Worm (Caenorhabditis elegans) whole organism, mixed stage, embryonic: ENCODE results near the gene acl-8.

Experiments used
- M03D4.4 ChIP-seq: sonication (generic microtip); optimal IDR thresholded peaks from 2 replicates; lab custom pipeline; 2017; ENCODE audit warnings: mild to moderate bottlenecking, missing genetic modification characterization, missing compliant biosample characterization
- bed-3 ChIP-seq: fragments of 200-800 bp; sonication (Bioruptor generic); optimal IDR thresholded peaks from 3 replicates; lab custom pipeline; 2018; ENCODE audit warnings: mild to moderate bottlenecking, missing genetic modification characterization, moderate library complexity, missing compliant biosample characterization
- blmp-1 ChIP-seq: fragments of 150-350 bp; optimal IDR thresholded peaks from 2 replicates; lab custom pipeline; 2014; ENCODE audit warnings: missing biosample characterization, missing genetic modification characterization
- ceh-39 ChIP-seq: fragments of 150-350 bp; optimal IDR thresholded peaks from 2 replicates; lab custom pipeline; 2014; ENCODE audit warnings: missing biosample characterization, missing genetic modification characterization
- ceh-43 ChIP-seq: fragments of 200-800 bp; sonication (Bioruptor generic); optimal IDR thresholded peaks from 2 replicates; lab custom pipeline; 2018; ENCODE audit warnings: mild to moderate bottlenecking, missing genetic modification characterization, moderate library complexity, missing compliant biosample characterization
- ceh-83 ChIP-seq: fragments of 200-800 bp; sonication (Bioruptor generic); optimal IDR thresholded peaks from 2 replicates; lab custom pipeline; 2018; ENCODE audit warnings: mild to moderate bottlenecking, missing genetic modification characterization, missing compliant biosample characterization
- ces-1 ChIP-seq: fragments of 150-350 bp; optimal IDR thresholded peaks from 2 replicates; lab custom pipeline; 2014; ENCODE audit warnings: missing biosample characterization, missing genetic modification reagents, missing genetic modification characterization
- cnd-1 ChIP-seq: fragments of 200-800 bp; sonication (Bioruptor generic); optimal IDR thresholded peaks from 2 replicates; lab custom pipeline; 2018; ENCODE audit warnings: mild to moderate bottlenecking, missing genetic modification characterization, missing compliant biosample characterization
- elt-1 ChIP-seq: sonication (generic microtip); optimal IDR thresholded peaks from 2 replicates; lab custom pipeline; 2017; ENCODE audit warnings: missing genetic modification characterization, mild to moderate bottlenecking, missing compliant biosample characterization, antibody characterized with exemption, moderate library complexity, borderline replicate concordance; ENCODE audit not compliant: insufficient read depth
- elt-3 ChIP-seq: fragments of 150-350 bp; optimal IDR thresholded peaks from 2 replicates; lab custom pipeline; 2014; ENCODE audit warnings: missing biosample characterization, missing genetic modification characterization
- flh-1 ChIP-seq: fragments of 200-800 bp; sonication (Bioruptor generic); optimal IDR thresholded peaks from 2 replicates; lab custom pipeline; 2018; ENCODE audit warnings: mild to moderate bottlenecking, missing genetic modification characterization, moderate library complexity, missing compliant biosample characterization
- ham-2 ChIP-seq: fragments of 200-800 bp; sonication (Bioruptor generic); optimal IDR thresholded peaks from 2 replicates; lab custom pipeline; 2018; ENCODE audit warnings: mild to moderate bottlenecking, missing genetic modification characterization, missing compliant biosample characterization
- hlh-1 ChIP-seq: fragments of 150-350 bp; optimal IDR thresholded peaks from 2 replicates; lab custom pipeline; 2014; ENCODE audit warnings: missing biosample characterization, missing genetic modification reagents, missing genetic modification characterization
- lin-13 ChIP-seq: fragments of 150-350 bp; optimal IDR thresholded peaks from 2 replicates; lab custom pipeline; 2014; ENCODE audit warnings: missing biosample characterization, missing genetic modification characterization
- lin-32 ChIP-seq: fragments of 200-800 bp; sonication (Bioruptor generic); optimal IDR thresholded peaks from 2 replicates; lab custom pipeline; 2018; ENCODE audit warnings: mild to moderate bottlenecking, missing genetic modification characterization, missing compliant biosample characterization
- lsy-2 ChIP-seq: fragments of 150-350 bp; optimal IDR thresholded peaks from 2 replicates; lab custom pipeline; 2014; ENCODE audit warnings: missing biosample characterization, missing genetic modification characterization
- mab-5 ChIP-seq: fragments of 150-350 bp; optimal IDR thresholded peaks from 2 replicates; lab custom pipeline; 2014; ENCODE audit warnings: missing biosample characterization, missing genetic modification characterization
- mep-1 ChIP-seq: fragments of 150-350 bp; optimal IDR thresholded peaks from 2 replicates; lab custom pipeline; 2017; ENCODE audit warnings: missing biosample characterization, missing genetic modification reagents, missing genetic modification characterization, inconsistent platforms
- mls-2 ChIP-seq: sonication (generic microtip); optimal IDR thresholded peaks from 2 replicates; lab custom pipeline; 2016; ENCODE audit warnings: mild to moderate bottlenecking, missing genetic modification characterization, moderate library complexity, missing compliant biosample characterization
- nhr-12 ChIP-seq: fragments of 150-350 bp; optimal IDR thresholded peaks from 2 replicates; lab custom pipeline; 2014; ENCODE audit warnings: missing biosample characterization, missing genetic modification characterization
- nhr-2 ChIP-seq: fragments of 150-350 bp; optimal IDR thresholded peaks from 2 replicates; lab custom pipeline; 2014; ENCODE audit warnings: missing biosample characterization, missing genetic modification characterization
- nhr-237 ChIP-seq: fragments of 150-350 bp; optimal IDR thresholded peaks from 2 replicates; lab custom pipeline; 2014; ENCODE audit warnings: missing biosample characterization, missing genetic modification characterization
- nhr-28 ChIP-seq: fragments of 150-350 bp; optimal IDR thresholded peaks from 2 replicates; lab custom pipeline; 2014; ENCODE audit warnings: missing biosample characterization, missing genetic modification characterization
- nhr-76 ChIP-seq: sonication (generic microtip); optimal IDR thresholded peaks from 2 replicates; lab custom pipeline; 2017; ENCODE audit warnings: missing biosample characterization, missing genetic modification characterization
- pha-4 ChIP-seq: fragments of 150-350 bp; optimal IDR thresholded peaks from 2 replicates; lab custom pipeline; 2018; ENCODE audit warnings: missing biosample characterization, missing genetic modification reagents, missing genetic modification characterization
- snpc-4 ChIP-seq: fragments of 150-350 bp; optimal IDR thresholded peaks from 2 replicates; lab custom pipeline; 2014; ENCODE audit warnings: missing biosample characterization, missing genetic modification characterization
- sptf-1 ChIP-seq: sonication (generic microtip); optimal IDR thresholded peaks from 2 replicates; lab custom pipeline; 2017; ENCODE audit warnings: mild to moderate bottlenecking, missing genetic modification characterization, moderate library complexity, missing compliant biosample characterization
- tbx-8 ChIP-seq: fragments of 200-800 bp; sonication (Bioruptor generic); optimal IDR thresholded peaks from 2 replicates; lab custom pipeline; 2018; ENCODE audit warnings: mild to moderate bottlenecking, missing genetic modification characterization, moderate library complexity, missing compliant biosample characterization
- unc-120 ChIP-seq: sonication (generic microtip); optimal IDR thresholded peaks from 2 replicates; lab custom pipeline; 2017; ENCODE audit warnings: missing genetic modification characterization, missing compliant biosample characterization; ENCODE audit not compliant: poor library complexity, severe bottlenecking
- unc-39 ChIP-seq: fragments of 150-350 bp; optimal IDR thresholded peaks from 2 replicates; lab custom pipeline; 2014; ENCODE audit warnings: missing biosample characterization, missing genetic modification characterization
- unc-62 ChIP-seq: fragments of 150-350 bp; optimal IDR thresholded peaks from 2 replicates; lab custom pipeline; 2014; ENCODE audit warnings: missing biosample characterization, missing genetic modification reagents, missing genetic modification characterization
- zip-8 ChIP-seq: fragments of 150-350 bp; optimal IDR thresholded peaks from 2 replicates; lab custom pipeline; 2014; ENCODE audit warnings: missing biosample characterization, missing genetic modification characterization
- ztf-11 ChIP-seq: fragments of 150-350 bp; optimal IDR thresholded peaks from 2 replicates; lab custom pipeline; 2014; ENCODE audit warnings: missing biosample characterization, missing genetic modification characterization

The acl-8 gene

DNA sequence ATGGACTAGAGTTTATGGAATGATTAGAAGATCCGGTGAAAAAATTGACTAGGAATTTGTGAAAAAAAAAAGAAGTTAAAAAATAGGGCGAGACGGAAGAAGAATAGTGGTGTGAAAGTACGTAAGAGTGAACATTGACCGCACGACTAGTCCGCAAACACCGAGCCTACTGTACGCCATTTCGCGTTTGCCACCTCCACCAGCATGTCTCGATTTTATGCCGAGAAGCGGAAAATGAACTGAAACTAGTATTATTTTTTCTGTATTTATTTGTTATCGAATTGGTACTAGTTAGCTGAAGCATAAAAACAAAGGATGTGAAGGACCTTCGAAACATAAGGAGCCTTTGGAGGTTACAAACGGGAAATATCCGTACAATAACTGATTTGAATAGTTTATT lies 23.2 kb upstream of the acl-8 start:
- TF ChIP-seq mep-1 (tag; lab: Kevin White, UChicago) = peak; percentile 30
- peak; percentile 75 for TF ChIP-seq lsy-2 (tag; lab: Kevin White, UChicago)
- TF ChIP-seq ces-1 (GFP tag; lab: Kevin White, UChicago) = no peak
- no peak for TF ChIP-seq bed-3 (GFP tag; lab: Kevin White, UChicago)
- no peak for TF ChIP-seq nhr-2 (tag; lab: Kevin White, UChicago)
- TF ChIP-seq ceh-43 (GFP tag; lab: Kevin White, UChicago) = no peak
- no peak for TF ChIP-seq ztf-11 (tag; lab: Kevin White, UChicago)
- no peak for TF ChIP-seq sptf-1
- no peak for TF ChIP-seq ceh-83
- TF ChIP-seq lin-32 (GFP tag; lab: Kevin White, UChicago) = no peak
- no peak for TF ChIP-seq unc-39 (tag; lab: Kevin White, UChicago)
- TF ChIP-seq cnd-1 (tag; lab: Kevin White, UChicago) = peak; percentile 18
- no peak for TF ChIP-seq snpc-4 (tag; lab: Kevin White, UChicago)
- TF ChIP-seq nhr-237 (tag; lab: Kevin White, UChicago) = no peak

DNA sequence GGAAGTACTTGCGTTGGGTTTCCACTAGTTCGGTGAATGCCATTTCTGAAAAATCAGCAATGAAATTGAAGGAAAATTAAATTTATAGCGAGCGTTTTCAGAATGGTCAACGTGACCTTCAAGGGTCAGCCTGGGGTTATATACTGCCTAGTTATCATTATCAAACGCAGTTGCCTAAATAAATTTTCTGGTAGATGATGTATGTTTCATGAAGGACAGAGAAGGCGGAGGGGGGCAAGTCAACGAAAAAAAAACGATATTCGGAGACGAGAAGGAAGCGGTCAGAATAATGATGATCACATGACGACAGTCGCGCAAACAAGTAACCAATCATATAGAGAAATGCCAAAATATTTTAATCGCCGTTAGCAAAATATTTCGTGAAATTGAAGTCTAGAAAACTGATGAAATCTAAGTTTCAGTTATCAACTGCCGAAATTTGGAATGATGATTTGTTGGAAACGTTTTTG lies 20.8 kb upstream of the acl-8 start, which contains the start of gene alh-4:
Gene alh-4, minus strand, starts transcription at position 51 of the 470 bp plus-strand sequence.
- TF ChIP-seq lin-13 (tag; lab: Kevin White, UChicago) = no peak
- TF ChIP-seq tbx-8 = no peak
- no peak for TF ChIP-seq nhr-76 (tag; lab: Kevin White, UChicago)
- TF ChIP-seq ceh-39 = no peak
- no peak for TF ChIP-seq mls-2 (tag; lab: Kevin White, UChicago)
- no peak for TF ChIP-seq sptf-1
- no peak for TF ChIP-seq blmp-1 (tag; lab: Kevin White, UChicago)
- no peak for TF ChIP-seq nhr-12 (tag; lab: Kevin White, UChicago)
- TF ChIP-seq zip-8 = no peak
- TF ChIP-seq ces-1 (GFP tag; lab: Kevin White, UChicago) = no peak
- TF ChIP-seq lin-32 (GFP tag; lab: Kevin White, UChicago) = no peak
- TF ChIP-seq mab-5 (tag; lab: Kevin White, UChicago) = no peak
- TF ChIP-seq ztf-11 (tag; lab: Kevin White, UChicago) = no peak
- no peak for TF ChIP-seq pha-4
- no peak for TF ChIP-seq mep-1 (tag; lab: Kevin White, UChicago)
- no peak for TF ChIP-seq M03D4.4 (tag; lab: Kevin White, UChicago)

DNA sequence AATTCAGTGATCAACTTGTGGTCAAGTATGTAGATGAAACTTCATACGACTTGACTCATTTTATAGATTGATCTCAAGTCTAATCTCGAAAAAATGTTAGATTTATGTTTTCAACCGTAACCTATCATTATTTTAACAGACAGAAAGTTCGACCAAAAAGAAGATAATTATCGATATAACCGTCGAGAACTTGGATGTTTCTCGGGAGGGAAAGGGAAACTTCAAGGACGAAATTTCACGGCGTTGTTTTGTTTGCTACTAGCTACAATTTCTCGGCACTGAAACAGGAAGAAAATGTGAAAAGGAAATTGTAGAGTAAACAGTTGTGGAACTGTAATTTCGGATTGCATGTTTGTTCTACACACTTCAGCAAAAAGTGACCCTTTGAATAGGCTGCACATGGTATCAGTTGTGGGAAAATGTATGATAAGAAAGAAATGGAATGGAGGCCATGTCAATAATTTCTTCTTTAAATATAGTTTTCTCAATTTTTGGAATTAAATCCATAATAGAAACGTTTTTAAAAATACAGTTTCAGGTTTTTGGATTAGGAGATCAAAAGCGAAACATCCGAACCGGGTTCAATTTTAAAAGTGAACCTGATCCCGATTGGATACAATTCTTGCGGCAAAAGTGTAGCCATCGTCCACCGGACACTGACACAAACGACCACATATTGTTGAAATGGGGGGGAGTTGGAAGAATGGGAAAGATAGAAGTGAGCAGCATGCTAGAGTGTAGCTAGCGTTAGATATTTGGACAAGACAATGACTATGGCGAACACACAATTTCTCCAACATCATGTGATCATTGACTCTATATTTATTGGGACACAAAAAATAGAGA lies 19.9 kb upstream of the acl-8 start:
- no peak for TF ChIP-seq unc-120 (tag; lab: Kevin White, UChicago)

DNA sequence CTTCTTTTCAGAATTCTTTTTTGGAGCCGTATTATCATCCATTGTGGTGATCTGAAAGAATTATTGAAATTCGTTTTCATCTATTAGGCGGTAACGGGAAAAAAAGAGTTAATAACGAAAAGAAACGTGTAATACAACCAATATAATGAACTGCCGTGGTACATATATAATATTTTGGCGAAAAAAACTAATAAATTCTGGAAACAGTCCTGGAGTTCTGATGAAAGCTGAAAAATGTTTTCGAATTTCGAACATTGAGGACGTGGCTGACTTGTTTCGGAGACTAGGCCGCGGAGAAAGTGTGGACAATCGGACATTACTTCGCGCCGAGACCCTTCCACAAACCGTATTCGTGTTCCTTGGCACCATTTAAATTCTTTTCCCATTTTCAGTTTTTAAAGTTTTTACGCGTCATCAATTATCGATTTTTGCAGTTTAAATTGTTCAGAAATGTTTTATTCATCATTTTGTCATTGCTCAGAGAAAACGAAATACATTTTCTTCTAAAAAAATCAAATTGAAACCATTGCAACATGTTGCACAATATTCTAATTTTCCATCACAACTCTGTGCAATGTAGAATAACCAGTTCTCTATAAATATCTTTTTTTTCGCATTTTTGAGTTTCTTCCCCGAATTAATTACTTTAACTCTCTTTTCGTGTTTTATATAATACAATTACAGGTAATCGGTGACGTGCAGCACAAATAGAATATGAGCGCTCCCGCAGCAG lies 17.1 kb upstream of the acl-8 start, which contains the start of the genes gad-1 and erfa-1:
Gene gad-1, minus strand, starts transcription at position 51 of the 733 bp plus-strand sequence.
Gene erfa-1, plus strand, starts transcription at position 683 of the 733 bp plus-strand sequence.
- TF ChIP-seq nhr-28 (tag; lab: Kevin White, UChicago) = no peak
- no peak for TF ChIP-seq ceh-39
- no peak for TF ChIP-seq zip-8
- TF ChIP-seq elt-1 (tag; lab: Kevin White, UChicago) = no peak
- TF ChIP-seq lin-13 (tag; lab: Kevin White, UChicago) = peak; percentile 9
- TF ChIP-seq unc-120 (tag; lab: Kevin White, UChicago) = no peak
- TF ChIP-seq flh-1 = no peak
- no peak for TF ChIP-seq ham-2 (GFP tag; lab: Kevin White, UChicago)
- peak; percentile 2 for TF ChIP-seq hlh-1 (tag; lab: Kevin White, UChicago)
- no peak for TF ChIP-seq nhr-237 (tag; lab: Kevin White, UChicago)
- peak; percentile 51 for TF ChIP-seq mep-1 (tag; lab: Kevin White, UChicago)
- TF ChIP-seq lsy-2 (tag; lab: Kevin White, UChicago) = peak; percentile 84
- TF ChIP-seq unc-62 (GFP tag; lab: Kevin White, UChicago) = no peak
- TF ChIP-seq snpc-4 (tag; lab: Kevin White, UChicago) = no peak
- peak; percentile 8 for TF ChIP-seq pha-4
- TF ChIP-seq blmp-1 (tag; lab: Kevin White, UChicago) = no peak
- TF ChIP-seq elt-3 (tag; lab: Kevin White, UChicago) = no peak
- no peak for TF ChIP-seq nhr-12 (tag; lab: Kevin White, UChicago)
